Fruit fly (Drosophila melanogaster) whole organism, wandering third instar larva: ENCODE data around the gene CG4022.

Experiments
- Dif ChIP-seq: fragments of 200-275, 200-300 bp; sonication (Bioruptor generic); optimal IDR thresholded peaks from 2 replicates; lab custom pipeline; 2018; ENCODE audit warnings: missing biosample characterization, missing genetic modification characterization; ENCODE audit not compliant: partially characterized antibody
- Myc ChIP-seq: fragments of >200 bp; optimal IDR thresholded peaks from 2 replicates; lab custom pipeline; 2017
- h ChIP-seq: fragments of 200-800 bp; sonication (Bioruptor generic); optimal IDR thresholded peaks from 3 replicates; lab custom pipeline; 2016; ENCODE audit warnings: missing biosample characterization, mild to moderate bottlenecking, missing genetic modification characterization
- pan ChIP-seq: fragments of >200 bp; optimal IDR thresholded peaks from 2 replicates; lab custom pipeline; 2017

DNA sequence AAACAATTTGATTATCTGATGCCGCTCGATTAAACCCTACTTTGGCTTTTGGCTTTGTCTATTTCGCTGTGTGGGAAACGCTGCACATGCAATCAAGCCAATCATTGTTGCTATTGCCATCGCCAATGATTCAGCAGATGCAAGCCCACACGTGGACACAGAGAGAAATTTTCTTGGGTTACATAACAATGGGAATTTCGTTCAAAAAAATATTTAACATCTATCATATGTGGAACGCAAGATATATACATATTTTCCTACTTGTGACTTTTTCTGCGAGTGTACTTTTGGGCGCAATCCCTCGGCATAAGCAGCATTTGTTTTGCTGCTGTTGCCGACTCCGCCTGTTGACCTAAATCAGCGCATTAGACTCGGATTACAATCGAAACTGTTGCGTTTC lies 8.7 kb upstream of the CG4022 start:
- TF ChIP-seq pan (lab: Kevin White, UChicago) (no peak), Dif (GFP tag; lab: Kevin White, UChicago) (no peak), h (GFP tag; lab: Kevin White, UChicago) (peak; percentile 37), Myc (lab: Kevin White, UChicago) (no peak)
